Fruit fly (Drosophila melanogaster) whole organism, embryonic: ENCODE measurements around the gene trem.

ENCODE experiments used
- Blimp-1 ChIP-seq: fragments of 200-800 bp; sonication (Bioruptor generic); optimal IDR thresholded peaks from 3 replicates; lab custom pipeline; 2018; ENCODE audit warnings: missing biosample characterization, missing genetic modification characterization, mild to moderate bottlenecking, moderate library complexity, missing genetic modification reagents
- BtbVII ChIP-seq: fragments of 200-800 bp; sonication (Bioruptor generic); optimal IDR thresholded peaks from 3 replicates; lab custom pipeline; 2017; ENCODE audit warnings: missing biosample characterization, mild to moderate bottlenecking, missing genetic modification characterization
- CG11696 ChIP-seq: fragments of 200-800 bp; sonication (Bioruptor generic); IDR thresholded peaks from 2 replicates; pipeline ENCODE4 v1.3.6; 2022; ENCODE audit warnings: missing biosample characterization, missing genetic modification characterization
- CG12299 ChIP-seq: fragments of 200-800 bp; sonication (Bioruptor generic); optimal IDR thresholded peaks from 2 replicates; lab custom pipeline; 2018; ENCODE audit warnings: missing biosample characterization, mild to moderate bottlenecking, missing genetic modification characterization
- CG12659 ChIP-seq: fragments of 200-800 bp; sonication (Bioruptor generic); optimal IDR thresholded peaks from 3 replicates; lab custom pipeline; 2017; ENCODE audit warnings: mild to moderate bottlenecking, missing biosample characterization, missing genetic modification reagents, missing genetic modification characterization
- CG12942 ChIP-seq: fragments of 200-800 bp; sonication (Bioruptor generic); optimal IDR thresholded peaks from 3 replicates; lab custom pipeline; 2016; ENCODE audit warnings: missing biosample characterization, missing genetic modification characterization
- CG14965 ChIP-seq: fragments of 200-800 bp; sonication (Bioruptor generic); optimal IDR thresholded peaks from 2 replicates; lab custom pipeline; 2016; ENCODE audit warnings: missing biosample characterization, missing genetic modification characterization, borderline replicate concordance
- CG17361 ChIP-seq: fragments of 200-800 bp; sonication (Bioruptor generic); IDR thresholded peaks from 3 replicates; pipeline ENCODE4 v1.3.6; 2022; ENCODE audit warnings: missing biosample characterization, missing genetic modification characterization
- CG17385 ChIP-seq: fragments of 200-800 bp; sonication (Bioruptor generic); optimal IDR thresholded peaks from 3 replicates; lab custom pipeline; 2018; ENCODE audit warnings: missing biosample characterization, mild to moderate bottlenecking, missing genetic modification characterization
- CG2202 ChIP-seq: fragments of 200-800 bp; sonication (Bioruptor generic); optimal IDR thresholded peaks from 2 replicates; lab custom pipeline; 2018; ENCODE audit warnings: missing biosample characterization, mild to moderate bottlenecking, missing genetic modification characterization
- CG32767 ChIP-seq: fragments of 200-800 bp; sonication (Bioruptor generic); IDR thresholded peaks from 2 replicates; pipeline ENCODE4 v1.3.6; 2022; ENCODE audit warnings: missing biosample characterization, missing genetic modification characterization
- CG4854 ChIP-seq: fragments of 200-800 bp; sonication (Bioruptor generic); optimal IDR thresholded peaks from 2 replicates; lab custom pipeline; 2016; ENCODE audit warnings: missing biosample characterization, missing genetic modification characterization, inconsistent platforms
- CG7556 ChIP-seq: fragments of 200-800 bp; sonication (Bioruptor generic); optimal IDR thresholded peaks from 2 replicates; lab custom pipeline; 2017; ENCODE audit warnings: missing biosample characterization, mild to moderate bottlenecking, missing genetic modification characterization
- CG8089 ChIP-seq: fragments of 200-800 bp; sonication (Bioruptor generic); optimal IDR thresholded peaks from 3 replicates; lab custom pipeline; 2016; ENCODE audit warnings: missing biosample characterization, missing genetic modification characterization
- CG8290 ChIP-seq, 3 experiments: fragments of 200-800 bp; sonication (Bioruptor generic); optimal IDR thresholded peaks; 2 replicates each; lab custom pipeline; 2016 to 2019; ENCODE audit warnings: missing biosample characterization in 3 of 3, missing genetic modification characterization in 3 of 3, mild to moderate bottlenecking in 2 of 3, moderate library complexity in 1 of 3
- CG8765 ChIP-seq: fragments of 200-800 bp; sonication (Bioruptor generic); IDR thresholded peaks from 2 replicates; pipeline ENCODE4 v1.3.6; 2022; ENCODE audit warnings: missing biosample characterization, missing genetic modification characterization
- CG9797 ChIP-seq: fragments of 200-800 bp; sonication (Bioruptor generic); optimal IDR thresholded peaks from 3 replicates; lab custom pipeline; 2018; ENCODE audit warnings: missing biosample characterization, mild to moderate bottlenecking, missing genetic modification characterization
- CG9932 ChIP-seq: fragments of 200-800 bp; sonication (Bioruptor generic); IDR thresholded peaks from 2 replicates; pipeline ENCODE4 v1.3.6; 2022; ENCODE audit warnings: missing biosample characterization, missing genetic modification characterization
- CTCF ChIP-seq: fragments of 200-800 bp; sonication (Bioruptor generic); optimal IDR thresholded peaks from 2 replicates; lab custom pipeline; 2017; ENCODE audit warnings: missing biosample characterization, mild to moderate bottlenecking, missing genetic modification characterization, moderate library complexity
- CrebB ChIP-seq: fragments of 200-800 bp; sonication (Bioruptor generic); optimal IDR thresholded peaks from 3 replicates; lab custom pipeline; 2018; ENCODE audit warnings: missing biosample characterization, mild to moderate bottlenecking, missing genetic modification characterization
- Dfd ChIP-seq, 2 experiments: fragments of >200 bp; optimal IDR thresholded peaks; 2 replicates each; lab custom pipeline; 2017; ENCODE audit warnings: missing biosample characterization in 2 of 2, missing genetic modification characterization in 2 of 2
- Dip2 ChIP-seq: fragments of 200-800 bp; sonication (Bioruptor generic); IDR thresholded peaks from 2 replicates; pipeline ENCODE4 v1.3.6; 2022; ENCODE audit warnings: missing biosample characterization, missing genetic modification characterization
- Doc2 ChIP-seq: fragments of 200-800 bp; sonication (Bioruptor generic); IDR thresholded peaks from 2 replicates; pipeline ENCODE4 v1.3.6; 2022; ENCODE audit warnings: missing biosample characterization, missing genetic modification characterization
- ERR ChIP-seq: fragments of 200-800 bp; sonication (Bioruptor generic); optimal IDR thresholded peaks from 2 replicates; lab custom pipeline; 2016; ENCODE audit warnings: missing biosample characterization, missing genetic modification characterization
- HHEX ChIP-seq: fragments of 200-800 bp; sonication (Bioruptor generic); optimal IDR thresholded peaks from 3 replicates; lab custom pipeline; 2017; ENCODE audit warnings: missing biosample characterization, mild to moderate bottlenecking, missing genetic modification characterization, missing genetic modification reagents
- Hmr ChIP-seq: fragments of 200-800 bp; sonication (Bioruptor generic); optimal IDR thresholded peaks from 3 replicates; lab custom pipeline; 2017; ENCODE audit warnings: mild to moderate bottlenecking, missing biosample characterization, missing genetic modification reagents, missing genetic modification characterization
- Lhr ChIP-seq: fragments of 200-800 bp; sonication (Bioruptor generic); optimal IDR thresholded peaks from 3 replicates; lab custom pipeline; 2017; ENCODE audit warnings: mild to moderate bottlenecking, missing biosample characterization, missing genetic modification reagents, missing genetic modification characterization
- Lpt ChIP-seq: fragments of >200 bp; optimal IDR thresholded peaks from 2 replicates; lab custom pipeline; 2018; ENCODE audit warnings: missing biosample characterization, missing genetic modification characterization
- NK7.1 ChIP-seq: fragments of 200-800 bp; sonication (Bioruptor generic); optimal IDR thresholded peaks from 3 replicates; lab custom pipeline; 2016; ENCODE audit warnings: missing biosample characterization, missing genetic modification characterization
- Nf-YA ChIP-seq: fragments of 200-800 bp; sonication (Bioruptor generic); IDR thresholded peaks from 2 replicates; pipeline ENCODE4 v1.3.6; 2022; ENCODE audit warnings: missing biosample characterization, missing genetic modification characterization
- Optix ChIP-seq: fragments of 200-800 bp; sonication (Bioruptor generic); IDR thresholded peaks from 3 replicates; pipeline ENCODE4 v1.3.6; 2022; ENCODE audit warnings: missing biosample characterization, missing genetic modification characterization
- ab ChIP-seq: fragments of 200-800 bp; sonication (Bioruptor generic); optimal IDR thresholded peaks from 2 replicates; lab custom pipeline; 2016; ENCODE audit warnings: missing biosample characterization, missing genetic modification characterization
- aop ChIP-seq: fragments of 200-800 bp; sonication (Bioruptor generic); IDR thresholded peaks from 2 replicates; pipeline ENCODE4 v1.3.6; 2022; ENCODE audit warnings: missing biosample characterization, missing genetic modification characterization
- ara ChIP-seq: fragments of 200-800 bp; sonication (Bioruptor generic); IDR thresholded peaks from 2 replicates; pipeline ENCODE4 v1.3.6; 2022; ENCODE audit warnings: missing biosample characterization, missing genetic modification characterization
- br ChIP-seq: fragments of >200 bp; optimal IDR thresholded peaks from 2 replicates; lab custom pipeline; 2017
- caup ChIP-seq: fragments of 200-800 bp; sonication (Bioruptor generic); optimal IDR thresholded peaks from 3 replicates; lab custom pipeline; 2017; ENCODE audit warnings: missing biosample characterization, mild to moderate bottlenecking, missing genetic modification characterization, moderate library complexity; ENCODE audit not compliant: severe bottlenecking
- chn ChIP-seq: fragments of 200-800 bp; sonication (Bioruptor generic); optimal IDR thresholded peaks from 2 replicates; lab custom pipeline; 2016; ENCODE audit warnings: missing biosample characterization, missing genetic modification characterization
- croc ChIP-seq: fragments of 200-800 bp; sonication (Bioruptor generic); conservative IDR thresholded peaks from 3 replicates; pipeline ENCODE4 v1.3.6; 2022; ENCODE audit warnings: missing biosample characterization, missing genetic modification characterization
- exex ChIP-seq: fragments of 200-800 bp; sonication (Bioruptor generic); optimal IDR thresholded peaks from 4 replicates; lab custom pipeline; 2018; ENCODE audit warnings: missing biosample characterization, mild to moderate bottlenecking, missing genetic modification characterization, moderate library complexity
- fru ChIP-seq: fragments of >200 bp; optimal IDR thresholded peaks from 2 replicates; lab custom pipeline; 2017
- grau ChIP-seq: fragments of 200-800 bp; optimal IDR thresholded peaks from 3 replicates; lab custom pipeline; 2019; ENCODE audit warnings: missing biosample characterization, mild to moderate bottlenecking, missing genetic modification characterization, moderate library complexity
- jumu ChIP-seq: fragments of 200-800 bp; sonication (Bioruptor generic); optimal IDR thresholded peaks from 3 replicates; lab custom pipeline; 2016; ENCODE audit warnings: missing biosample characterization, missing genetic modification characterization
- kay ChIP-seq: fragments of 200-800 bp; sonication (Bioruptor generic); optimal IDR thresholded peaks from 2 replicates; lab custom pipeline; 2016; ENCODE audit warnings: missing biosample characterization, missing genetic modification characterization
- kni ChIP-seq: fragments of 200-800 bp; sonication (Bioruptor generic); optimal IDR thresholded peaks from 3 replicates; lab custom pipeline; 2017; ENCODE audit warnings: mild to moderate bottlenecking, missing biosample characterization, missing genetic modification reagents, missing genetic modification characterization
- lab ChIP-seq: fragments of 200-800 bp; sonication (Bioruptor generic); optimal IDR thresholded peaks from 3 replicates; lab custom pipeline; 2017; ENCODE audit warnings: missing biosample characterization, missing genetic modification characterization, mild to moderate bottlenecking, moderate library complexity, missing genetic modification reagents
- lilli ChIP-seq: fragments of 200-800 bp; sonication (Bioruptor generic); optimal IDR thresholded peaks from 3 replicates; lab custom pipeline; 2016; ENCODE audit warnings: missing biosample characterization, missing genetic modification characterization
- onecut ChIP-seq: fragments of 200-800 bp; sonication (Bioruptor generic); IDR thresholded peaks from 2 replicates; pipeline ENCODE4 v1.3.6; 2022; ENCODE audit warnings: missing biosample characterization, missing genetic modification characterization
- pita ChIP-seq: fragments of 200-800 bp; sonication (Bioruptor generic); optimal IDR thresholded peaks from 2 replicates; lab custom pipeline; 2017; ENCODE audit warnings: missing biosample characterization, mild to moderate bottlenecking, missing genetic modification characterization
- shn ChIP-seq: fragments of 200-800 bp; sonication (Bioruptor generic); optimal IDR thresholded peaks from 3 replicates; lab custom pipeline; 2016; ENCODE audit warnings: missing biosample characterization, missing genetic modification characterization
- sima ChIP-seq: fragments of 200-800 bp; sonication (Bioruptor generic); optimal IDR thresholded peaks from 2 replicates; lab custom pipeline; 2016; ENCODE audit warnings: missing biosample characterization, missing genetic modification characterization
- toy ChIP-seq: fragments of 200-800 bp; sonication (Bioruptor generic); IDR thresholded peaks from 2 replicates; pipeline ENCODE4 v1.3.6; 2022; ENCODE audit warnings: missing biosample characterization, missing genetic modification characterization
- twi ChIP-seq: fragments of 200-800 bp; optimal IDR thresholded peaks from 2 replicates; lab custom pipeline; 2019; ENCODE audit warnings: missing biosample characterization, mild to moderate bottlenecking, missing genetic modification characterization, moderate library complexity

Gene trem

DNA sequence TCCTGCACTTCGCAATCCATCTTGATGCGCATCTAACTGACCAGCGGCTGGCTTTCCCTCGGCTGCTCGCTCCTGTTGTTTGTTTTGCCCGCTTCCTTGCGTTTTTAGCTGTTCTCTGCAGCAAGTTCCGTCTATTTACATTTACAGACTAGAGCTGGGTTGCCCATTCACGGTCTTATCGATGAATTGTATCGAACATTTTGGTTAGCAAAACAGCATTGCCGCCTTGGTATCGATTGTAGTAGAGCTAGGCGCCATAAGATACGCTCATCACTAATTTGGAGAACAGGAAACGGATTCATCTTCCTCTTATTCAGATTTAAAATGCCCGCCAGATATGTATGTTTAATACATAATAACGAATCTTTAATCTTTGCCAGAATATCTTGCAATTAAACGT is 4.8 kb upstream of the trem start, which contains the start of gene Regnase-1 (continued):
- TF ChIP-seq twi (tag; lab: Kevin White, UChicago), result peak; percentile 74
- peak; percentile 79 for TF ChIP-seq CG12942 (GFP tag; lab: Kevin White, UChicago)
- peak; percentile 88 for TF ChIP-seq kni (GFP tag; lab: Kevin White, UChicago)
- peak; percentile 92 for TF ChIP-seq CG12299
- peak; percentile 91 for TF ChIP-seq CG8290 (GFP tag; optimal IDR thresholded peaks at IDR 0.05; lab: Kevin White, UChicago)
- peak; percentile 87 to 97 for TF ChIP-seq CG8290 (tag; optimal IDR thresholded peaks at IDR 0.05; lab: Kevin White, UChicago)
- peak; percentile 51 for TF ChIP-seq jumu
- peak; percentile 87 for TF ChIP-seq CG4854
- TF ChIP-seq aop (GFP tag; lab: Robert Waterston, UW), result no peak
- TF ChIP-seq CG17385 (GFP tag; lab: Kevin White, UChicago), result peak; percentile 99
- no peak for TF ChIP-seq Dfd (GFP tag; optimal IDR thresholded peaks at IDR 0.05; lab: Kevin White, UChicago)
- peak; percentile 96 for TF ChIP-seq HHEX (GFP tag; lab: Kevin White, UChicago)
- TF ChIP-seq CG8089 (GFP tag; lab: Kevin White, UChicago), result peak; percentile 90
- peak; percentile 90 for TF ChIP-seq ara (GFP tag; lab: Robert Waterston, UW)
- TF ChIP-seq kay, result peak; percentile 59
- peak; percentile 95 for TF ChIP-seq CG12659 (GFP tag; lab: Kevin White, UChicago)
- TF ChIP-seq CTCF, result peak; percentile 73
- peak; percentile 87 for TF ChIP-seq CG9932
- peak; percentile 86 for TF ChIP-seq chn (GFP tag; lab: Kevin White, UChicago)
- peak; percentile 98 for TF ChIP-seq lab (GFP tag; lab: Kevin White, UChicago)
- TF ChIP-seq CrebB (tag; lab: Kevin White, UChicago), result peak; percentile 97
- TF ChIP-seq ERR, result peak; percentile 76
- TF ChIP-seq grau (tag; lab: Kevin White, UChicago), result peak; percentile 85
- TF ChIP-seq shn, result peak; percentile 93
- TF ChIP-seq pita, result no peak
- TF ChIP-seq Lhr (GFP tag; lab: Kevin White, UChicago), result peak; percentile 88
- peak; percentile 93 for TF ChIP-seq CG2202 (tag; lab: Kevin White, UChicago)
- peak; percentile 88 for TF ChIP-seq onecut (GFP tag; lab: Robert Waterston, UW)
- peak; percentile 79 for TF ChIP-seq Blimp-1 (GFP tag; lab: Kevin White, UChicago)
- peak; percentile 82 for TF ChIP-seq Nf-YA (GFP tag; lab: Robert Waterston, UW)
- peak; percentile 71 for TF ChIP-seq toy (GFP tag; lab: Robert Waterston, UW)
- TF ChIP-seq CG17361 (GFP tag; lab: Robert Waterston, UW), result peak; percentile 87
- peak; percentile 70 for TF ChIP-seq CG9797 (GFP tag; lab: Kevin White, UChicago)
- no peak for TF ChIP-seq Lpt (GFP tag; lab: Kevin White, UChicago)
- peak; percentile 82 for TF ChIP-seq CG11696 (GFP tag; lab: Robert Waterston, UW)
- peak; percentile 77 for TF ChIP-seq sima (GFP tag; lab: Kevin White, UChicago)
- TF ChIP-seq lilli, result peak; percentile 84
- peak; percentile 66 for TF ChIP-seq croc (GFP tag; lab: Robert Waterston, UW)
- no peak for TF ChIP-seq fru (lab: Kevin White, UChicago)
- peak; percentile 97 for TF ChIP-seq Hmr (GFP tag; lab: Kevin White, UChicago)
- no peak for TF ChIP-seq br (lab: Kevin White, UChicago)
- TF ChIP-seq NK7.1 (GFP tag; lab: Kevin White, UChicago), result peak; percentile 84
- TF ChIP-seq BtbVII (GFP tag; lab: Kevin White, UChicago), result peak; percentile 95
- peak; percentile 98 for TF ChIP-seq caup (GFP tag; lab: Kevin White, UChicago)
- TF ChIP-seq CG8765, result peak; percentile 47; the same call in 1 of the 2 replicates
- peak; percentile 70 for TF ChIP-seq exex
- peak; percentile 80 for TF ChIP-seq CG7556 (GFP tag; lab: Kevin White, UChicago)
- TF ChIP-seq ab (GFP tag; lab: Kevin White, UChicago), result no peak
- peak; percentile 82 for TF ChIP-seq CG32767 (GFP tag; lab: Robert Waterston, UW)
- TF ChIP-seq CG14965, result peak; percentile 50
- no peak for TF ChIP-seq Doc2 (GFP tag; lab: Robert Waterston, UW)
- no peak for TF ChIP-seq Dip2 (GFP tag; lab: Robert Waterston, UW)
- TF ChIP-seq Optix, result peak; percentile 84
